Fruit fly (Drosophila melanogaster): ENCODE measurements around the gene Vha100-4.
A peak's percentile ranks its signal among the peaks of the same experiment; 100 is the strongest.

Vha100-4 gene

dm6 chr3R:18404713-18405112 lies 15.1 kb upstream of the Vha100-4 start, which contains the start of gene CG7685 (continued):
- 0 out of 2 replicates have a peak, but pooled peaks have one; percentile 22 for TF ChIP-seq ttk (GFP tag; IDR thresholded peaks at IDR 0.05)
- TF ChIP-seq klu (GFP tag; IDR thresholded peaks at IDR 0.05) = no peak
- TF ChIP-seq Mrtf (GFP tag; IDR thresholded peaks at IDR 0.05) = no peak
- TF ChIP-seq Gug (GFP tag; IDR thresholded peaks at IDR 0.05) = 0 out of 4 replicates have a peak, but pooled peaks have one; percentile 5
- TF ChIP-seq en (GFP tag; optimal IDR thresholded peaks at IDR 0.05) = peak; percentile 38
- peak; percentile 1 for TF ChIP-seq Abd-B (GFP tag; optimal IDR thresholded peaks at IDR 0.05)
- peak; percentile 70 for TF ChIP-seq CG11504 (tag; optimal IDR thresholded peaks at IDR 0.05)
- TF ChIP-seq Hand (GFP tag; optimal IDR thresholded peaks at IDR 0.05) = no peak
- TF ChIP-seq mirr (GFP tag; optimal IDR thresholded peaks at IDR 0.05) = peak; percentile 66
- TF ChIP-seq repo (GFP tag; optimal IDR thresholded peaks at IDR 0.05) = peak; percentile 63
- TF ChIP-seq Antp (GFP tag; optimal IDR thresholded peaks at IDR 0.05) = peak; percentile 49
- peak; percentile 64 for TF ChIP-seq chn (GFP tag; optimal IDR thresholded peaks at IDR 0.05)
- TF ChIP-seq bcd (GFP tag; optimal IDR thresholded peaks at IDR 0.05) = peak; percentile 36
- TF ChIP-seq CG7372 (GFP tag; IDR thresholded peaks at IDR 0.05) = no peak
- TF ChIP-seq CG14050 (GFP tag; IDR thresholded peaks at IDR 0.05) = peak; percentile 47; the same call in 2 of the 3 replicates
- TF ChIP-seq CG2120 (GFP tag; optimal IDR thresholded peaks at IDR 0.05) = peak; percentile 85
- no peak for TF ChIP-seq CG6254 (GFP tag; optimal IDR thresholded peaks at IDR 0.05)
- TF ChIP-seq sim (GFP tag; IDR thresholded peaks at IDR 0.05) = no peak
- no peak for TF ChIP-seq ac (GFP tag; optimal IDR thresholded peaks at IDR 0.05)
- peak; percentile 38; the same call in 1 of the 2 replicates for TF ChIP-seq CG5953 (GFP tag; IDR thresholded peaks at IDR 0.05)
- peak; percentile 56 for TF ChIP-seq HmgD (GFP tag; optimal IDR thresholded peaks at IDR 0.05)
- peak; percentile 54 to 68 for TF ChIP-seq Pdp1 (GFP tag; optimal IDR thresholded peaks at IDR 0.05)
- TF ChIP-seq NC2β (GFP tag; optimal IDR thresholded peaks at IDR 0.05) = peak; percentile 60
- TF ChIP-seq Ets65A (GFP tag) = peak; percentile 89
- TF ChIP-seq Lim3 (GFP tag; IDR thresholded peaks at IDR 0.05) = no peak
- TF ChIP-seq usp (GFP tag; optimal IDR thresholded peaks at IDR 0.05) = no peak
- peak; percentile 8 for TF ChIP-seq CG1529 (GFP tag; optimal IDR thresholded peaks at IDR 0.05)
- no peak for TF ChIP-seq h (optimal IDR thresholded peaks at IDR 0.05)
- peak; percentile 56; the same call in 1 of the 2 replicates for TF ChIP-seq lmd (GFP tag; IDR thresholded peaks at IDR 0.05)
- TF ChIP-seq CG13296 (GFP tag; optimal IDR thresholded peaks at IDR 0.05) = peak; percentile 77
- peak; percentile 81 for TF ChIP-seq HmgZ (tag; optimal IDR thresholded peaks at IDR 0.05)
- peak; percentile 53 for TF ChIP-seq CG1233 (GFP tag; optimal IDR thresholded peaks at IDR 0.05)
- TF ChIP-seq scrt (GFP tag; optimal IDR thresholded peaks at IDR 0.05) = peak; percentile 48
- TF ChIP-seq CG15601 (tag; optimal IDR thresholded peaks at IDR 0.05) = peak; percentile 45
- no peak for TF ChIP-seq bowl (GFP tag; IDR thresholded peaks at IDR 0.05)
- TF ChIP-seq Sox100B (GFP tag; optimal IDR thresholded peaks at IDR 0.05) = peak; percentile 36
- TF ChIP-seq esg (GFP tag; conservative IDR thresholded peaks at IDR 0.05) = no peak
- TF ChIP-seq z (GFP tag; IDR thresholded peaks at IDR 0.05) = no peak
- TF ChIP-seq CG9215 (GFP tag; IDR thresholded peaks at IDR 0.05) = 0 out of 2 replicates have a peak, but pooled peaks have one; percentile 19
- no peak for TF ChIP-seq CG4404 (GFP tag; IDR thresholded peaks at IDR 0.05)
- no peak for TF ChIP-seq CG31388 (GFP tag; optimal IDR thresholded peaks at IDR 0.05)
- peak; percentile 60 for TF ChIP-seq CG12744 (GFP tag; optimal IDR thresholded peaks at IDR 0.05)
- peak; percentile 81 for TF ChIP-seq CG34376 (GFP tag; optimal IDR thresholded peaks at IDR 0.05)
- TF ChIP-seq ranshi (GFP tag; IDR thresholded peaks at IDR 0.05) = peak; percentile 43; the same call in 1 of the 2 replicates
- TF ChIP-seq CG14860 (GFP tag; IDR thresholded peaks at IDR 0.05; ENCODE audit: partially characterized antibody) = no peak
- TF ChIP-seq ems (GFP tag; optimal IDR thresholded peaks at IDR 0.05) = peak; percentile 66
- TF ChIP-seq CG17361 (GFP tag; IDR thresholded peaks at IDR 0.05) = peak; percentile 58; the same call in 1 of the 3 replicates
- peak; percentile 50 for TF ChIP-seq Dad (GFP tag; optimal IDR thresholded peaks at IDR 0.05)
- TF ChIP-seq CG14965 (GFP tag; optimal IDR thresholded peaks at IDR 0.05; ENCODE audit: borderline replicate concordance) = no peak
- no peak; the same call in 2 of the 3 replicates for TF ChIP-seq Doc3 (GFP tag; IDR thresholded peaks at IDR 0.05; ENCODE audit: partially characterized antibody)
- no peak for TF ChIP-seq dati (GFP tag; IDR thresholded peaks at IDR 0.05)
- TF ChIP-seq CG18599 (GFP tag; optimal IDR thresholded peaks at IDR 0.05) = peak; percentile 76

All from whole organism, embryonic.